Worm (Caenorhabditis elegans): ENCODE results near the gene srx-23.

- TF ChIP-seq aly-2 (tag; optimal IDR thresholded peaks at IDR 0.05), result no peak
- TF ChIP-seq ztf-4 (tag; optimal IDR thresholded peaks at IDR 0.05), result peak; percentile 76
- no peak for TF ChIP-seq aha-1 (tag; optimal IDR thresholded peaks at IDR 0.05)
- no peak for TF ChIP-seq unc-30 (tag; optimal IDR thresholded peaks at IDR 0.05)
- no peak for TF ChIP-seq fos-1 (tag; optimal IDR thresholded peaks at IDR 0.05)
- TF ChIP-seq isw-1 (GFP tag; IDR thresholded peaks at IDR 0.05), result no peak
- TF ChIP-seq nhr-77 (tag; optimal IDR thresholded peaks at IDR 0.05), result no peak
- no peak for TF ChIP-seq lin-39 (tag; optimal IDR thresholded peaks at IDR 0.05)
Observed at ce11 chrV:728822-729493, 46.8 kb downstream of the srx-23 start.
